Worm (Caenorhabditis elegans): ENCODE data around the gene daf-3.
A peak's percentile ranks its signal among the peaks of the same experiment; 100 is the strongest.

daf-3 gene

ce11 chrX:772184-772583 lies 53.1 kb downstream of the daf-3 start, which contains the start of gene T04G9.4:
Gene T04G9.4, plus strand, starts transcription at chrX:772476.
- TF ChIP-seq elt-3 (tag; optimal IDR thresholded peaks at IDR 0.05) (no peak), ceh-16 (tag; optimal IDR thresholded peaks at IDR 0.05) (peak; percentile 38)

ce11 chrX:770537-770936 lies 54.7 kb downstream of the daf-3 start, which contains the start of gene T04G9.7:
Gene T04G9.7, plus strand, starts transcription at chrX:770837.
- no peak for TF ChIP-seq egl-27 (tag; optimal IDR thresholded peaks at IDR 0.05)
- TF ChIP-seq lin-13 (GFP tag; optimal IDR thresholded peaks at IDR 0.05), result no peak
- no peak for TF ChIP-seq ceh-82 (tag; optimal IDR thresholded peaks at IDR 0.05)
- TF ChIP-seq Y55F3AM.14 (GFP tag; optimal IDR thresholded peaks at IDR 0.05), result no peak
- no peak for TF ChIP-seq sma-9 (GFP tag; optimal IDR thresholded peaks at IDR 0.05)
- no peak for TF ChIP-seq sma-9 (tag; optimal IDR thresholded peaks at IDR 0.05)

- no peak for TF ChIP-seq peb-1 (tag; optimal IDR thresholded peaks at IDR 0.05)
- no peak for TF ChIP-seq egl-27 (tag; optimal IDR thresholded peaks at IDR 0.05)
- TF ChIP-seq ama-1 (optimal IDR thresholded peaks at IDR 0.05), result no peak
- TF ChIP-seq zag-1 (tag; optimal IDR thresholded peaks at IDR 0.05), result no peak
- TF ChIP-seq nhr-23 (tag; optimal IDR thresholded peaks at IDR 0.05), result no peak
- TF ChIP-seq nhr-21 (tag; optimal IDR thresholded peaks at IDR 0.05), result no peak
These were observed 55.7 kb downstream of the daf-3 start for ce11 chrX:769550-769949.

ce11 chrX:768061-768646 lies 57.1 kb downstream of the daf-3 start, which contains the start of the genes trap-2 and ile-2:
Gene trap-2, minus strand, starts transcription at chrX:768069.
Gene ile-2, plus strand, starts transcription at chrX:768596.
- TF ChIP-seq zag-1 (tag; optimal IDR thresholded peaks at IDR 0.05) (peak; percentile 91), nhr-129 (tag; optimal IDR thresholded peaks at IDR 0.05) (peak; percentile 95), sma-9 (GFP tag; optimal IDR thresholded peaks at IDR 0.05) (peak; percentile 92), sma-9 (tag; optimal IDR thresholded peaks at IDR 0.05) (no peak), peb-1 (tag; optimal IDR thresholded peaks at IDR 0.05) (peak; percentile 17), sem-4 (tag; optimal IDR thresholded peaks at IDR 0.05) (peak; percentile 83), snpc-4 (tag; optimal IDR thresholded peaks at IDR 0.05) (peak; percentile 82), mbf-1 (tag; optimal IDR thresholded peaks at IDR 0.05) (no peak), ceh-16 (tag; optimal IDR thresholded peaks at IDR 0.05) (peak; percentile 78), ztf-11 (tag; optimal IDR thresholded peaks at IDR 0.05) (no peak), aly-2 (tag; optimal IDR thresholded peaks at IDR 0.05) (no peak), crh-2 (tag; optimal IDR thresholded peaks at IDR 0.05) (peak; percentile 97), skn-1 (tag; optimal IDR thresholded peaks at IDR 0.05) (no peak), egl-27 (tag; optimal IDR thresholded peaks at IDR 0.05) (peak; percentile 38), unc-39 (tag; optimal IDR thresholded peaks at IDR 0.05) (no peak), ztf-1 (GFP tag; conservative IDR thresholded peaks at IDR 0.05) (no peak), blmp-1 (tag; optimal IDR thresholded peaks at IDR 0.05; ENCODE audit: insufficient read depth) (peak; percentile 88), nhr-23 (tag; optimal IDR thresholded peaks at IDR 0.05) (no peak), lin-11 (tag; optimal IDR thresholded peaks at IDR 0.05) (peak; percentile 87), nhr-25 (tag; optimal IDR thresholded peaks at IDR 0.05) (peak; percentile 85), nhr-237 (tag; optimal IDR thresholded peaks at IDR 0.05) (no peak), nhr-11 (tag; optimal IDR thresholded peaks at IDR 0.05) (peak; percentile 2), fos-1 (tag; optimal IDR thresholded peaks at IDR 0.05) (peak; percentile 97), nhr-10 (tag; optimal IDR thresholded peaks at IDR 0.05) (no peak), C34F6.9 (tag; optimal IDR thresholded peaks at IDR 0.05) (peak; percentile 95), F13H6.1 (tag; optimal IDR thresholded peaks at IDR 0.05) (peak; percentile 91), gmeb-1 (tag; optimal IDR thresholded peaks at IDR 0.05) (peak; percentile 72), elt-3 (tag; optimal IDR thresholded peaks at IDR 0.05) (no peak), unc-55 (GFP tag; optimal IDR thresholded peaks at IDR 0.05) (peak; percentile 95), ama-1 (optimal IDR thresholded peaks at IDR 0.05) (no peak), sma-3 (GFP tag; optimal IDR thresholded peaks at IDR 0.05) (peak; percentile 92), nhr-12 (tag; optimal IDR thresholded peaks at IDR 0.05) (no peak), ZK546.5 (tag; optimal IDR thresholded peaks at IDR 0.05) (peak; percentile 33), nhr-77 (tag; optimal IDR thresholded peaks at IDR 0.05) (peak; percentile 81), lsy-2 (tag; optimal IDR thresholded peaks at IDR 0.05) (peak; percentile 91 to 98), nhr-21 (tag; optimal IDR thresholded peaks at IDR 0.05) (peak; percentile 90), Y55F3AM.14 (GFP tag; optimal IDR thresholded peaks at IDR 0.05) (peak; percentile 26), alr-1 (tag; optimal IDR thresholded peaks at IDR 0.05) (no peak), lin-13 (GFP tag; optimal IDR thresholded peaks at IDR 0.05) (peak; percentile 90), ztf-4 (tag; optimal IDR thresholded peaks at IDR 0.05) (peak; percentile 62), mdl-1 (tag; optimal IDR thresholded peaks at IDR 0.05) (peak; percentile 39 to 64), nhr-6 (tag; optimal IDR thresholded peaks at IDR 0.05) (peak; percentile 82), ceh-82 (tag; optimal IDR thresholded peaks at IDR 0.05) (peak; percentile 32), mab-5 (tag; optimal IDR thresholded peaks at IDR 0.05) (peak; percentile 91)

All from whole organism, L2 larva.